Fruit fly (Drosophila melanogaster) whole organism, embryonic: ENCODE results near the gene CG34245.

Experiments used
- BtbVII ChIP-seq: fragments of 200-800 bp; sonication (Bioruptor generic); optimal IDR thresholded peaks from 3 replicates; lab custom pipeline; 2017; ENCODE audit warnings: missing biosample characterization, mild to moderate bottlenecking, missing genetic modification characterization
- CG10147 ChIP-seq: fragments of 200-800 bp; sonication (Bioruptor generic); optimal IDR thresholded peaks from 2 replicates; lab custom pipeline; 2019; ENCODE audit warnings: missing biosample characterization, mild to moderate bottlenecking, missing genetic modification characterization, moderate library complexity
- CG10209 ChIP-seq: fragments of 200-800 bp; sonication (Bioruptor generic); optimal IDR thresholded peaks from 3 replicates; lab custom pipeline; 2017; ENCODE audit warnings: missing biosample characterization, mild to moderate bottlenecking, missing genetic modification characterization, missing genetic modification reagents
- CG1024 ChIP-seq: fragments of 200-800 bp; sonication (Bioruptor generic); IDR thresholded peaks from 2 replicates; pipeline ENCODE4 v1.3.6; 2022; ENCODE audit warnings: missing biosample characterization, missing genetic modification characterization
- CG12659 ChIP-seq: fragments of 200-800 bp; sonication (Bioruptor generic); optimal IDR thresholded peaks from 3 replicates; lab custom pipeline; 2017; ENCODE audit warnings: mild to moderate bottlenecking, missing biosample characterization, missing genetic modification reagents, missing genetic modification characterization
- CG13296 ChIP-seq: fragments of 200-800 bp; sonication (Bioruptor generic); optimal IDR thresholded peaks from 3 replicates; lab custom pipeline; 2018; ENCODE audit warnings: missing biosample characterization, mild to moderate bottlenecking, missing genetic modification characterization
- CG13424 ChIP-seq: fragments of 200-800 bp; sonication (Bioruptor generic); optimal IDR thresholded peaks from 2 replicates; lab custom pipeline; 2019; ENCODE audit warnings: missing biosample characterization, mild to moderate bottlenecking, missing genetic modification characterization, moderate library complexity
- CG13775 ChIP-seq: fragments of 200-800 bp; sonication (Bioruptor generic); optimal IDR thresholded peaks from 3 replicates; lab custom pipeline; 2017; ENCODE audit warnings: missing biosample characterization, mild to moderate bottlenecking, missing genetic modification characterization
- CG1602 ChIP-seq: fragments of 200-800 bp; sonication (Bioruptor generic); optimal IDR thresholded peaks from 3 replicates; lab custom pipeline; 2016; ENCODE audit warnings: missing biosample characterization, missing genetic modification characterization
- CG17361 ChIP-seq: fragments of 200-800 bp; sonication (Bioruptor generic); IDR thresholded peaks from 3 replicates; pipeline ENCODE4 v1.3.6; 2022; ENCODE audit warnings: missing biosample characterization, missing genetic modification characterization
- CG18764 ChIP-seq: fragments of 200-800 bp; sonication (Bioruptor generic); optimal IDR thresholded peaks from 3 replicates; lab custom pipeline; 2016; ENCODE audit warnings: missing biosample characterization, missing genetic modification characterization
- CG34376 ChIP-seq: fragments of 200-800 bp; sonication (Bioruptor generic); optimal IDR thresholded peaks from 2 replicates; lab custom pipeline; 2018; ENCODE audit warnings: missing biosample characterization, mild to moderate bottlenecking, missing genetic modification characterization
- CG34422 ChIP-seq: fragments of 200-800 bp; sonication (Bioruptor generic); IDR thresholded peaks from 3 replicates; pipeline ENCODE4 v1.3.6; 2022; ENCODE audit warnings: missing biosample characterization, missing genetic modification characterization
- CG43689 ChIP-seq: fragments of 200-800 bp; sonication (Bioruptor generic); IDR thresholded peaks from 2 replicates; pipeline ENCODE4 v1.3.6; 2022; ENCODE audit warnings: missing biosample characterization, missing genetic modification characterization
- CG5953 ChIP-seq: fragments of 200-800 bp; sonication (Bioruptor generic); IDR thresholded peaks from 2 replicates; pipeline ENCODE4 v1.3.6; 2022; ENCODE audit warnings: missing biosample characterization, missing genetic modification characterization
- CG7556 ChIP-seq: fragments of 200-800 bp; sonication (Bioruptor generic); optimal IDR thresholded peaks from 2 replicates; lab custom pipeline; 2017; ENCODE audit warnings: missing biosample characterization, mild to moderate bottlenecking, missing genetic modification characterization
- CG8359 ChIP-seq: fragments of 200-800 bp; sonication (Bioruptor generic); optimal IDR thresholded peaks from 2 replicates; lab custom pipeline; 2017; ENCODE audit warnings: missing biosample characterization, mild to moderate bottlenecking, missing genetic modification characterization, borderline replicate concordance
- CG8944 ChIP-seq: fragments of 200-800 bp; sonication (Bioruptor generic); optimal IDR thresholded peaks from 3 replicates; lab custom pipeline; 2016; ENCODE audit warnings: missing biosample characterization, missing genetic modification characterization
- CG9215 ChIP-seq: fragments of 200-800 bp; sonication (Bioruptor generic); IDR thresholded peaks from 2 replicates; pipeline ENCODE4 v1.3.6; 2022; ENCODE audit warnings: missing biosample characterization, missing genetic modification characterization
- CG9437 ChIP-seq: fragments of 200-800 bp; sonication (Bioruptor generic); optimal IDR thresholded peaks from 2 replicates; lab custom pipeline; 2018; ENCODE audit warnings: missing biosample characterization, mild to moderate bottlenecking, missing genetic modification characterization
- CG9609 ChIP-seq: fragments of 200-800 bp; sonication (Bioruptor generic); optimal IDR thresholded peaks from 3 replicates; lab custom pipeline; 2016; ENCODE audit warnings: missing biosample characterization, missing genetic modification characterization
- CG9817 ChIP-seq: fragments of 200-800 bp; sonication (Bioruptor generic); optimal IDR thresholded peaks from 2 replicates; lab custom pipeline; 2018; ENCODE audit warnings: missing biosample characterization, mild to moderate bottlenecking, missing genetic modification characterization, moderate library complexity
- CoRest ChIP-seq: fragments of 200-800 bp; sonication (Bioruptor generic); optimal IDR thresholded peaks from 3 replicates; lab custom pipeline; 2018; ENCODE audit warnings: missing biosample characterization, mild to moderate bottlenecking, missing genetic modification characterization, moderate library complexity
- Dad ChIP-seq: fragments of 200-800 bp; sonication (Bioruptor generic); optimal IDR thresholded peaks from 3 replicates; lab custom pipeline; 2016; ENCODE audit warnings: missing biosample characterization, missing genetic modification characterization
- Dip3 ChIP-seq: fragments of 200-800 bp; sonication (Bioruptor generic); optimal IDR thresholded peaks from 3 replicates; lab custom pipeline; 2016; ENCODE audit warnings: missing biosample characterization, missing genetic modification characterization
- Elba2 ChIP-seq: fragments of 200-800 bp; sonication (Bioruptor generic); optimal IDR thresholded peaks from 3 replicates; lab custom pipeline; 2016; ENCODE audit warnings: missing biosample characterization, missing genetic modification characterization
- HHEX ChIP-seq: fragments of 200-800 bp; sonication (Bioruptor generic); optimal IDR thresholded peaks from 3 replicates; lab custom pipeline; 2017; ENCODE audit warnings: missing biosample characterization, mild to moderate bottlenecking, missing genetic modification characterization, missing genetic modification reagents
- Hmr ChIP-seq: fragments of 200-800 bp; sonication (Bioruptor generic); optimal IDR thresholded peaks from 3 replicates; lab custom pipeline; 2017; ENCODE audit warnings: mild to moderate bottlenecking, missing biosample characterization, missing genetic modification reagents, missing genetic modification characterization
- Hr51 ChIP-seq, 2 experiments: fragments of 200-800 bp; sonication (Bioruptor generic); optimal IDR thresholded peaks; 2 replicates in 1 of 2; 3 replicates in 1 of 2; lab custom pipeline; 2016 to 2018; ENCODE audit warnings: missing biosample characterization in 2 of 2, missing genetic modification characterization in 2 of 2, mild to moderate bottlenecking in 1 of 2, moderate library complexity in 1 of 2
- Oli ChIP-seq: fragments of 200-800 bp; sonication (Bioruptor generic); optimal IDR thresholded peaks from 2 replicates; lab custom pipeline; 2018; ENCODE audit warnings: missing biosample characterization, mild to moderate bottlenecking, missing genetic modification characterization, moderate library complexity
- Pdp1 ChIP-seq, 2 experiments: fragments of 200-800 bp; sonication (Bioruptor generic); optimal IDR thresholded peaks; 3 replicates each; lab custom pipeline; 2016; ENCODE audit warnings: missing biosample characterization in 2 of 2, missing genetic modification characterization in 2 of 2, mild to moderate bottlenecking in 1 of 2, moderate library complexity in 1 of 2
- Side ChIP-seq: fragments of 200-800 bp; sonication (Bioruptor generic); optimal IDR thresholded peaks from 2 replicates; lab custom pipeline; 2016; ENCODE audit warnings: missing biosample characterization, missing genetic modification characterization
- Sox100B ChIP-seq: fragments of 200-800 bp; sonication (Bioruptor generic); optimal IDR thresholded peaks from 3 replicates; lab custom pipeline; 2018; ENCODE audit warnings: missing biosample characterization, mild to moderate bottlenecking, missing genetic modification characterization
- ab ChIP-seq: fragments of 200-800 bp; sonication (Bioruptor generic); optimal IDR thresholded peaks from 2 replicates; lab custom pipeline; 2016; ENCODE audit warnings: missing biosample characterization, missing genetic modification characterization
- az2 ChIP-seq: fragments of 200-800 bp; sonication (Bioruptor generic); optimal IDR thresholded peaks from 3 replicates; lab custom pipeline; 2016; ENCODE audit warnings: missing biosample characterization, missing genetic modification characterization
- bcd ChIP-seq: fragments of 200-800 bp; sonication (Bioruptor generic); optimal IDR thresholded peaks from 2 replicates; lab custom pipeline; 2017; ENCODE audit warnings: missing biosample characterization, mild to moderate bottlenecking, missing genetic modification characterization
- dmrt99B ChIP-seq: fragments of 200-800 bp; sonication (Bioruptor generic); optimal IDR thresholded peaks from 2 replicates; lab custom pipeline; 2018; ENCODE audit warnings: missing biosample characterization, mild to moderate bottlenecking, missing genetic modification characterization, moderate library complexity
- en ChIP-seq: fragments of 200-800 bp; sonication (Bioruptor generic); optimal IDR thresholded peaks from 2 replicates; lab custom pipeline; 2016; ENCODE audit warnings: missing biosample characterization, missing genetic modification characterization
- fd96Cb ChIP-seq: fragments of 200-800 bp; sonication (Bioruptor generic); optimal IDR thresholded peaks from 2 replicates; lab custom pipeline; 2018; ENCODE audit warnings: missing biosample characterization, mild to moderate bottlenecking, missing genetic modification characterization, moderate library complexity
- fru ChIP-seq: fragments of >200 bp; optimal IDR thresholded peaks from 2 replicates; lab custom pipeline; 2017
- ftz-f1 ChIP-seq: fragments of 200-800 bp; sonication (Bioruptor generic); optimal IDR thresholded peaks from 2 replicates; lab custom pipeline; 2016; ENCODE audit warnings: missing biosample characterization, missing genetic modification characterization
- gem ChIP-seq: fragments of 200-800 bp; sonication (Bioruptor generic); optimal IDR thresholded peaks from 2 replicates; lab custom pipeline; 2019; ENCODE audit warnings: missing biosample characterization, mild to moderate bottlenecking, missing genetic modification characterization, moderate library complexity
- grau ChIP-seq: fragments of 200-800 bp; optimal IDR thresholded peaks from 3 replicates; lab custom pipeline; 2019; ENCODE audit warnings: missing biosample characterization, mild to moderate bottlenecking, missing genetic modification characterization, moderate library complexity
- ham ChIP-seq: fragments of 200-800 bp; sonication (Bioruptor generic); IDR thresholded peaks from 2 replicates; pipeline ENCODE4 v1.3.6; 2022; ENCODE audit warnings: missing biosample characterization, missing genetic modification characterization
- lmd ChIP-seq: fragments of 200-800 bp; sonication (Bioruptor generic); IDR thresholded peaks from 2 replicates; pipeline ENCODE4 v1.3.6; 2022; ENCODE audit warnings: missing biosample characterization, missing genetic modification characterization
- oc ChIP-seq: fragments of 200-800 bp; sonication (Bioruptor generic); optimal IDR thresholded peaks from 2 replicates; lab custom pipeline; 2018; ENCODE audit warnings: missing biosample characterization, mild to moderate bottlenecking, missing genetic modification characterization, moderate library complexity
- org-1 ChIP-seq: fragments of 200-800 bp; sonication (Bioruptor generic); optimal IDR thresholded peaks from 2 replicates; lab custom pipeline; 2017; ENCODE audit warnings: missing biosample characterization, missing genetic modification characterization
- row ChIP-seq: fragments of 200-800 bp; sonication (Bioruptor generic); IDR thresholded peaks from 3 replicates; pipeline ENCODE4 v1.3.6; 2022; ENCODE audit warnings: missing biosample characterization, missing genetic modification characterization
- sug ChIP-seq: fragments of 200-800 bp; optimal IDR thresholded peaks from 2 replicates; lab custom pipeline; 2019; ENCODE audit warnings: missing biosample characterization, mild to moderate bottlenecking, missing genetic modification characterization, moderate library complexity
- wdn ChIP-seq: fragments of 200-800 bp; sonication (Bioruptor generic); IDR thresholded peaks from 2 replicates; pipeline ENCODE4 v1.3.6; 2022; ENCODE audit warnings: missing biosample characterization, missing genetic modification characterization
- wor ChIP-seq: fragments of 200-800 bp; sonication (Bioruptor generic); IDR thresholded peaks from 2 replicates; pipeline ENCODE4 v1.3.6; 2022; ENCODE audit warnings: missing biosample characterization, missing genetic modification characterization

Gene CG34245

DNA sequence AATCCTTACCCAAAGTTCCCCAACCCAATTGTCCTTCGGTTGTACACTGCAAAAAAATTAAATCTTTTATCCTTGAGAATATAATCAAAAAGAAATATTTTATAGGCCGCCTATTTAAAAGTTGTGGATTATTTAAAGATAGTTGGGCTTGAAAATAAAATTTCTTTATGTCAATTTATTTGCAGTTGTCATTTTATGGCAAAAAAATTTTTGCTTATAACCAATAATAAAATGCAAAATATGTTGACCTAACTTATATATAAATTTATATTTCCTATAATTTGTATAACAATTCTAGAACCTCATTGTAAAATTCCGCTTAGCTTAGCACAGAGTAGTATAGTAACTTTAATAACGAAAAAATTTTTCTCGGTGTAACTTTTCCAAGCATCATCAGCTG, 46.8 kb downstream of the CG34245 start (continued):
- TF ChIP-seq CoRest (tag; lab: Kevin White, UChicago) (peak; percentile 51), CG1024 (GFP tag; lab: Robert Waterston, UW) (no peak), Hmr (GFP tag; lab: Kevin White, UChicago) (peak; percentile 55), CG13424 (tag; lab: Kevin White, UChicago) (peak; percentile 47), CG34376 (no peak), Dad (GFP tag; lab: Kevin White, UChicago) (no peak), Dip3 (GFP tag; lab: Kevin White, UChicago) (no peak), wor (GFP tag; lab: Robert Waterston, UW) (no peak), row (peak; percentile 35; the same call in 1 of the 3 replicates), CG13296 (GFP tag; lab: Kevin White, UChicago) (peak; percentile 7), en (no peak), CG10147 (GFP tag; lab: Kevin White, UChicago) (peak; percentile 48), CG1602 (GFP tag; lab: Kevin White, UChicago) (peak; percentile 20), CG7556 (GFP tag; lab: Kevin White, UChicago) (peak; percentile 73), CG5953 (GFP tag; lab: Robert Waterston, UW) (no peak), CG8359 (no peak), lmd (GFP tag; lab: Robert Waterston, UW) (0 out of 2 replicates have a peak, but pooled peaks have one; percentile 7), CG9609 (GFP tag; lab: Kevin White, UChicago) (no peak), Hr51 (GFP tag; optimal IDR thresholded peaks at IDR 0.05; lab: Kevin White, UChicago) (peak in 1 of 2 experiments; percentile 53), ab (GFP tag; lab: Kevin White, UChicago) (no peak), bcd (GFP tag; lab: Kevin White, UChicago) (peak; percentile 4), CG34422 (GFP tag; lab: Robert Waterston, UW) (no peak), CG17361 (GFP tag; lab: Robert Waterston, UW) (peak; percentile 57; the same call in 2 of the 3 replicates), CG8944 (GFP tag; lab: Kevin White, UChicago) (no peak), sug (peak; percentile 24), CG9817 (tag; lab: Kevin White, UChicago) (peak; percentile 25), CG10209 (GFP tag; lab: Kevin White, UChicago) (peak; percentile 28), CG9437 (GFP tag; lab: Kevin White, UChicago) (peak; percentile 28), Pdp1 (GFP tag; optimal IDR thresholded peaks at IDR 0.05; lab: Kevin White, UChicago) (no peak), oc (tag; lab: Kevin White, UChicago) (no peak), BtbVII (GFP tag; lab: Kevin White, UChicago) (peak; percentile 8), CG13775 (GFP tag; lab: Kevin White, UChicago) (peak; percentile 22), wdn (GFP tag; lab: Robert Waterston, UW) (no peak), gem (tag; lab: Kevin White, UChicago) (peak; percentile 67), dmrt99B (tag; lab: Kevin White, UChicago) (peak; percentile 48), CG12659 (GFP tag; lab: Kevin White, UChicago) (peak; percentile 36), Side (GFP tag; lab: Kevin White, UChicago) (no peak), org-1 (peak; percentile 3), az2 (GFP tag; lab: Kevin White, UChicago) (no peak), fd96Cb (no peak), fru (lab: Kevin White, UChicago) (no peak), ham (GFP tag; lab: Robert Waterston, UW) (no peak), HHEX (GFP tag; lab: Kevin White, UChicago) (peak; percentile 10), Sox100B (peak; percentile 39), grau (tag; lab: Kevin White, UChicago) (peak; percentile 58), ftz-f1 (no peak), CG9215 (GFP tag; lab: Robert Waterston, UW) (no peak), Elba2 (no peak), Oli (peak; percentile 31), CG43689 (no peak), CG18764 (GFP tag; lab: Kevin White, UChicago) (no peak)
